Worm (Caenorhabditis elegans) whole organism, midembryonic: ENCODE data around the gene mrp-1.

ENCODE experiments used
- T22C8.4 ChIP-seq: fragments of 200-800 bp; sonication (Bioruptor generic); IDR thresholded peaks from 2 replicates; pipeline ENCODE4 v1.3.6; 2022; ENCODE audit warnings: missing genetic modification characterization, missing compliant biosample characterization
- cog-1 ChIP-seq: sonication (generic microtip); optimal IDR thresholded peaks from 2 replicates; lab custom pipeline; 2016; ENCODE audit warnings: missing genetic modification characterization, missing compliant biosample characterization
- flt-1 ChIP-seq: fragments of 200-800 bp; sonication (Bioruptor generic); IDR thresholded peaks from 2 replicates; pipeline ENCODE4 v1.3.6; 2022; ENCODE audit warnings: missing genetic modification characterization, missing compliant biosample characterization
- klf-2 ChIP-seq: fragments of 200-800 bp; sonication (Bioruptor generic); conservative IDR thresholded peaks from 2 replicates; pipeline ENCODE4 v1.3.6; 2022; ENCODE audit warnings: missing genetic modification reagents, missing genetic modification characterization, missing compliant biosample characterization
- med-1 ChIP-seq: sonication (generic microtip); optimal IDR thresholded peaks from 2 replicates; lab custom pipeline; 2017; ENCODE audit warnings: missing genetic modification characterization, mild to moderate bottlenecking, missing compliant biosample characterization, antibody characterized with exemption, missing genetic modification reagents; ENCODE audit not compliant: insufficient read depth
- tab-1 ChIP-seq: fragments of 200-800 bp; sonication (Bioruptor generic); IDR thresholded peaks from 2 replicates; pipeline ENCODE4 v1.3.6; 2022; ENCODE audit warnings: missing genetic modification characterization, missing compliant biosample characterization
- ztf-23 ChIP-seq: fragments of 200-800 bp; sonication (Bioruptor generic); IDR thresholded peaks from 2 replicates; pipeline ENCODE4 v1.3.6; 2022; ENCODE audit warnings: missing genetic modification reagents, missing genetic modification characterization, missing compliant biosample characterization
- ztf-29 ChIP-seq: fragments of 200-800 bp; sonication (Bioruptor generic); IDR thresholded peaks from 2 replicates; pipeline ENCODE4 v1.3.6; 2022; ENCODE audit warnings: missing genetic modification reagents, missing genetic modification characterization, missing compliant biosample characterization

DNA sequence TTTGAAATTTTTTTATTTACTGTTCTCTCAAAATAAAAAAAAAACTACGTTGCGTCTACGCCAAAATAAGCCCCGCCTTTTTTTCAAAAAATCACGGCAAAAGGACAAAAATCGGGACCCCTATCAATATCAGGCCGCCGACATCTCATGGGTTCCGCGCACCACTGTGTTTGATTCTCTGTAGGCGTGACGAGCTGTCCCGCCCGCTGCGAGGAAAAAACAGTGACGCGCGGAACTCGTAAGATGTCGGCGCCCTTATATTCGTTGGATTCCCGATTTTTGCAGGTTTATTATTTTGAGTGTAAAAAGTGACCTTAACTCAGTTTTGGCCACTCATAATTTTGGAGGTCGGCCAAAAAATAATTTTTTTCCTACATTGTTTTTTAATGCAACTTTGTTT is 16.3 kb downstream of the mrp-1 start:
- TF ChIP-seq klf-2, result no peak
- no peak for TF ChIP-seq cog-1 (tag; lab: Kevin White, UChicago)
- no peak for TF ChIP-seq T22C8.4 (GFP tag; lab: Robert Waterston, UW)
- TF ChIP-seq ztf-23 (GFP tag; lab: Robert Waterston, UW), result no peak
- no peak for TF ChIP-seq ztf-29
- TF ChIP-seq flt-1, result no peak
- TF ChIP-seq tab-1 (GFP tag; lab: Robert Waterston, UW), result no peak
- TF ChIP-seq med-1, result no peak
